Worm (Caenorhabditis elegans) whole organism, L3 larva: Measurements from ENCODE around the gene myo-5.

Experiments
- aly-2 ChIP-seq: fragments of 150-350 bp; optimal IDR thresholded peaks from 2 replicates; lab custom pipeline; 2014; ENCODE audit warnings: missing biosample characterization, missing genetic modification characterization
- ceh-28 ChIP-seq: fragments of 150-350 bp; optimal IDR thresholded peaks from 2 replicates; lab custom pipeline; 2014; ENCODE audit warnings: missing biosample characterization, missing genetic modification reagents, missing genetic modification characterization
- ceh-9 ChIP-seq: sonication (generic microtip); optimal IDR thresholded peaks from 2 replicates; lab custom pipeline; 2018; ENCODE audit warnings: missing biosample characterization, missing genetic modification characterization
- elt-3 ChIP-seq, 3 experiments: fragments of 150-350 bp in 1 of 3; sonication (generic microtip) in 2 of 3; optimal IDR thresholded peaks; 2 replicates in 2 of 3; 4 replicates in 1 of 3; lab custom pipeline; 2014 to 2017; ENCODE audit warnings: missing biosample characterization in 3 of 3, missing genetic modification characterization in 3 of 3
- nhr-11 ChIP-seq: fragments of 150-350 bp; optimal IDR thresholded peaks from 2 replicates; lab custom pipeline; 2014; ENCODE audit warnings: missing biosample characterization, missing genetic modification characterization
- nhr-237 ChIP-seq: fragments of 150-350 bp; optimal IDR thresholded peaks from 2 replicates; lab custom pipeline; 2014; ENCODE audit warnings: missing biosample characterization, missing genetic modification characterization
- nhr-25 ChIP-seq: sonication (generic microtip); optimal IDR thresholded peaks from 2 replicates; lab custom pipeline; 2017; ENCODE audit warnings: missing biosample characterization, missing genetic modification characterization
- nhr-77 ChIP-seq: fragments of 150-350 bp; optimal IDR thresholded peaks from 2 replicates; lab custom pipeline; 2014; ENCODE audit warnings: missing biosample characterization, missing genetic modification characterization
- zag-1 ChIP-seq: fragments of 150-350 bp; optimal IDR thresholded peaks from 2 replicates; lab custom pipeline; 2014; ENCODE audit warnings: missing biosample characterization, missing genetic modification characterization

DNA sequence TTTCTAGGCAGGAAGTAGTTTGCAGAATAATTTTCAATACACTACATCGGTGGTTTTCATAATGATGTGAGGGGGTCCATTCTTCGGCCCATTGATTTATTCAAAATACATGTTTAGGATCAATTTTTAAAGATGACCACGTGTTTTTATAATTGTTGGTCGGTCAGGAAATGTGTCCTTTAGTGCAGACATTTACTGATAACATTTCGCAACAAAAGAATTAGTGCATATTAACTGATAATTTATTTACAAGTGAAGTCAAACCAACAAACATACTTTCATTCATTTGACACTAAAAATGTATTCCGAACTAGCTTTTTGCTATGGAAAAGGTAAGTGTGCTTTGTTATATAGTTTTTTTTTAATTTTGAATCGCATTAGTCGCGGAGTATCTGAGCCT lies 52.9 kb downstream of the myo-5 start, which contains the start of gene F20D6.5:
- TF ChIP-seq nhr-237 (tag; lab: Kevin White, UChicago) (no peak), nhr-77 (no peak), nhr-25 (tag; lab: Kevin White, UChicago) (no peak), nhr-11 (tag; lab: Kevin White, UChicago) (no peak), zag-1 (tag; lab: Kevin White, UChicago) (no peak), aly-2 (tag; lab: Kevin White, UChicago) (no peak), ceh-9 (tag; lab: Kevin White, UChicago) (no peak), ceh-28 (tag; lab: Kevin White, UChicago) (no peak), elt-3 (tag; optimal IDR thresholded peaks at IDR 0.05; lab: Kevin White, UChicago) (no peak)
